Fruit fly (Drosophila melanogaster): Measurements from ENCODE around the gene Nuak.

The Nuak gene

DNA sequence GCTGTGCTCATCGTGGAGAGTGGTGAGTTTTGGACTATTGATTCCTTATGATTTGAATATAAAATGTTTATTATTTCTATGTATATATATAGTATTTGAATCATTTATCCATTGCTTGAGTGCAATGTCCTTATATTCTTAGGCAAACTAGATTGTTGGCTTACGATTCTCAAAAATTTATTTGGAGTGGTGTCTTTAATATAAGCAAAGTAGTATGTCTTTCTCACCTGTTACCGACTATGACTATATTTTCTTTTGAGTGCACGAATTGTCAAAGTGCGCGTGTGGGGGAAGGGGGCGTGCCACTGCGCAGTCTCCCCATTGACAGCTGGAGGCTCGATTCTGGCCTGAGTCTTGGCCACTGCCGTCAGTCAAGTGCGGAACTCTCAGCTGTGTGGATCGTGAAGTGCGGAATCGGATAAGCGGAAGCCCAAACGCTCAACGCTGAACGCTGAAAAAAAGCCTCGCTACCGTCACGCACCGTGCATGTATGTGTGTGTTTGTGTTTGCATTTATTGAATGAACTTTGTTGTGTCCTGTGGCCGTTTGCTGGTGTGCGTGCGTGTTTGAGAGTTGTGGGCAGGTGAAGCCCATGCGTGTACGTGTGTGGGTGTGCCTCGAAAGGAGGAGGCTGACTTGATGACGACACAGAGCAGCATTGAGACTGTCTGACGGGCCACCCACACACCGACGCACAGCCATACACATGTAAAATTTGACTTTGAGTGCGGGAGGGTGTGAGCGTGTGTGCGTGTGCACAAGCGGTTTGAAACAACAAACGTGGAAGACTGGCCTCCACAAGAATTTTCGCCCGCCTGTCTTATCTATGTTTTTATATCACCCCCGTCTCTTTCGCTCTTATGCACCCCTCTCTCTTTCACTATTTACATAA lies 37.7 kb upstream of the Nuak start (continued):
- TF ChIP-seq sens (GFP tag) (peak; percentile 25), CG42726 (GFP tag; IDR thresholded peaks at IDR 0.05; ENCODE audit: partially characterized antibody) (0 out of 2 replicates have a peak, but pooled peaks have one; percentile 17), CG9437 (GFP tag; optimal IDR thresholded peaks at IDR 0.05) (no peak), al (GFP tag; IDR thresholded peaks at IDR 0.05) (no peak), BtbVII (GFP tag; optimal IDR thresholded peaks at IDR 0.05) (no peak), ewg (GFP tag; optimal IDR thresholded peaks at IDR 0.05) (peak; percentile 98), Dfd (GFP tag; optimal IDR thresholded peaks at IDR 0.05) (no peak), CG17361 (GFP tag; IDR thresholded peaks at IDR 0.05) (no peak), CG14050 (GFP tag; IDR thresholded peaks at IDR 0.05) (no peak), Xrp1 (GFP tag; IDR thresholded peaks at IDR 0.05) (no peak), CG18599 (GFP tag; optimal IDR thresholded peaks at IDR 0.05) (peak; percentile 16), gt (GFP tag; IDR thresholded peaks at IDR 0.05) (no peak), CG1832 (GFP tag; optimal IDR thresholded peaks at IDR 0.05) (no peak), crp (GFP tag; optimal IDR thresholded peaks at IDR 0.05) (peak in 1 of 2 experiments; percentile 20), HLHmδ (GFP tag; optimal IDR thresholded peaks at IDR 0.05) (no peak), pb (GFP tag; optimal IDR thresholded peaks at IDR 0.05) (no peak), CG13894 (tag; optimal IDR thresholded peaks at IDR 0.05) (peak; percentile 18), CG3407 (GFP tag; optimal IDR thresholded peaks at IDR 0.05) (no peak), sisA (GFP tag; IDR thresholded peaks at IDR 0.05) (no peak; the same call in 1 of the 2 replicates), CG9876 (GFP tag; optimal IDR thresholded peaks at IDR 0.05) (no peak), CG4360 (GFP tag; IDR thresholded peaks at IDR 0.05) (no peak), Elba2 (GFP tag; optimal IDR thresholded peaks at IDR 0.05) (no peak), rib (GFP tag; IDR thresholded peaks at IDR 0.05) (no peak), CG11696 (GFP tag; IDR thresholded peaks at IDR 0.05) (no peak), eve (GFP tag; optimal IDR thresholded peaks at IDR 0.05) (no peak), Stat92E (GFP tag; optimal IDR thresholded peaks at IDR 0.05) (no peak), CG9817 (tag; optimal IDR thresholded peaks at IDR 0.05) (no peak), Myb (GFP tag; optimal IDR thresholded peaks at IDR 0.05) (no peak), zf30C (GFP tag; optimal IDR thresholded peaks at IDR 0.05) (peak; percentile 33), psq (GFP tag; optimal IDR thresholded peaks at IDR 0.05) (no peak), vfl (GFP tag; optimal IDR thresholded peaks at IDR 0.05) (no peak), nerfin-1 (tag; optimal IDR thresholded peaks at IDR 0.05) (peak; percentile 49), NFAT (GFP tag; IDR thresholded peaks at IDR 0.05) (0 out of 2 replicates have a peak, but pooled peaks have one; percentile 11), Sry-δ (GFP tag; optimal IDR thresholded peaks at IDR 0.05) (no peak), CG16779 (GFP tag; IDR thresholded peaks at IDR 0.05) (peak; percentile 73), CG10654 (GFP tag; optimal IDR thresholded peaks at IDR 0.05) (no peak), HmgD (GFP tag; optimal IDR thresholded peaks at IDR 0.05) (no peak), CG31388 (GFP tag; optimal IDR thresholded peaks at IDR 0.05) (no peak), bigmax (GFP tag; optimal IDR thresholded peaks at IDR 0.05) (no peak), CG7357 (GFP tag; IDR thresholded peaks at IDR 0.05) (no peak), amos (GFP tag; IDR thresholded peaks at IDR 0.05; ENCODE audit: partially characterized antibody) (no peak; the same call in 1 of the 2 replicates), disco-r (GFP tag; optimal IDR thresholded peaks at IDR 0.05) (no peak), Bgb (GFP tag; IDR thresholded peaks at IDR 0.05; ENCODE audit: partially characterized antibody) (peak; percentile 38; the same call in 1 of the 2 replicates), Jarid2 (GFP tag; optimal IDR thresholded peaks at IDR 0.05) (peak; percentile 40), hkb (optimal IDR thresholded peaks at IDR 0.05) (no peak), hkb (GFP tag; IDR thresholded peaks at IDR 0.05) (no peak), Sox102F (GFP tag; optimal IDR thresholded peaks at IDR 0.05) (no peak), CG17912 (GFP tag; optimal IDR thresholded peaks at IDR 0.05) (no peak), CG18262 (tag; optimal IDR thresholded peaks at IDR 0.05) (no peak)

Data from whole organism, embryonic.